Fruit fly (Drosophila melanogaster) whole organism, embryonic: ENCODE measurements around the gene Crtc.

Experiments
- Aef1 ChIP-seq: fragments of 200-800 bp; sonication (Bioruptor generic); IDR thresholded peaks from 3 replicates; pipeline ENCODE4 v1.3.6; 2022; ENCODE audit warnings: missing biosample characterization, missing genetic modification characterization
- CG1024 ChIP-seq: fragments of 200-800 bp; sonication (Bioruptor generic); IDR thresholded peaks from 2 replicates; pipeline ENCODE4 v1.3.6; 2022; ENCODE audit warnings: missing biosample characterization, missing genetic modification characterization
- CG10366 ChIP-seq: fragments of 200-800 bp; sonication (Bioruptor generic); IDR thresholded peaks from 2 replicates; pipeline ENCODE4 v1.3.6; 2022; ENCODE audit warnings: missing biosample characterization, missing genetic modification characterization
- CG11247 ChIP-seq: fragments of 200-800 bp; sonication (Bioruptor generic); IDR thresholded peaks from 2 replicates; pipeline ENCODE4 v1.3.6; 2022; ENCODE audit warnings: missing biosample characterization, missing genetic modification characterization
- CG11560 ChIP-seq: fragments of 200-800 bp; sonication (Bioruptor generic); IDR thresholded peaks from 3 replicates; pipeline ENCODE4 v1.3.6; 2022; ENCODE audit warnings: missing biosample characterization, missing genetic modification characterization
- CG14965 ChIP-seq: fragments of 200-800 bp; sonication (Bioruptor generic); optimal IDR thresholded peaks from 2 replicates; lab custom pipeline; 2016; ENCODE audit warnings: missing biosample characterization, missing genetic modification characterization, borderline replicate concordance
- CG16863 ChIP-seq: fragments of 200-800 bp; sonication (Bioruptor generic); optimal IDR thresholded peaks from 3 replicates; lab custom pipeline; 2016; ENCODE audit warnings: missing biosample characterization, missing genetic modification characterization
- CG2116 ChIP-seq: fragments of 200-800 bp; sonication (Bioruptor generic); optimal IDR thresholded peaks from 3 replicates; lab custom pipeline; 2018; ENCODE audit warnings: missing biosample characterization, mild to moderate bottlenecking, missing genetic modification characterization
- CG32532 ChIP-seq: fragments of 200-800 bp; sonication (Bioruptor generic); IDR thresholded peaks from 2 replicates; pipeline ENCODE4 v1.3.6; 2022; ENCODE audit warnings: missing biosample characterization, missing genetic modification characterization
- CG3838 ChIP-seq: fragments of 200-800 bp; sonication (Bioruptor generic); optimal IDR thresholded peaks from 3 replicates; lab custom pipeline; 2016; ENCODE audit warnings: missing biosample characterization, missing genetic modification characterization
- CG42726 ChIP-seq: fragments of 200-800 bp; sonication (Bioruptor generic); IDR thresholded peaks from 2 replicates; pipeline ENCODE4 v1.3.6; 2022; ENCODE audit warnings: missing biosample characterization, missing genetic modification characterization; ENCODE audit not compliant: partially characterized antibody
- CG4360 ChIP-seq: fragments of 200-800 bp; sonication (Bioruptor generic); IDR thresholded peaks from 2 replicates; pipeline ENCODE4 v1.3.6; 2022; ENCODE audit warnings: missing biosample characterization, missing genetic modification characterization
- CG43689 ChIP-seq: fragments of 200-800 bp; sonication (Bioruptor generic); IDR thresholded peaks from 2 replicates; pipeline ENCODE4 v1.3.6; 2022; ENCODE audit warnings: missing biosample characterization, missing genetic modification characterization
- CG4404 ChIP-seq: fragments of 200-800 bp; sonication (Bioruptor generic); IDR thresholded peaks from 2 replicates; pipeline ENCODE4 v1.3.6; 2022; ENCODE audit warnings: missing biosample characterization, missing genetic modification characterization
- CG4617 ChIP-seq: fragments of 200-800 bp; sonication (Bioruptor generic); optimal IDR thresholded peaks from 3 replicates; lab custom pipeline; 2016; ENCODE audit warnings: missing biosample characterization, missing genetic modification characterization, borderline replicate concordance
- CG5245 ChIP-seq: fragments of 200-800 bp; sonication (Bioruptor generic); optimal IDR thresholded peaks from 3 replicates; lab custom pipeline; 2016; ENCODE audit warnings: missing biosample characterization, missing genetic modification characterization
- CG6683 ChIP-seq: fragments of 200-800 bp; sonication (Bioruptor generic); optimal IDR thresholded peaks from 2 replicates; lab custom pipeline; 2017; ENCODE audit warnings: missing biosample characterization, mild to moderate bottlenecking, missing genetic modification characterization, missing genetic modification reagents
- CG7745 ChIP-seq: fragments of 200-800 bp; sonication (Bioruptor generic); optimal IDR thresholded peaks from 2 replicates; lab custom pipeline; 2018; ENCODE audit warnings: missing biosample characterization, mild to moderate bottlenecking, missing genetic modification characterization, moderate library complexity
- CG8089 ChIP-seq: fragments of 200-800 bp; sonication (Bioruptor generic); optimal IDR thresholded peaks from 3 replicates; lab custom pipeline; 2016; ENCODE audit warnings: missing biosample characterization, missing genetic modification characterization
- Fer2 ChIP-seq: fragments of 200-800 bp; sonication (Bioruptor generic); optimal IDR thresholded peaks from 2 replicates; lab custom pipeline; 2018; ENCODE audit warnings: missing biosample characterization, mild to moderate bottlenecking, missing genetic modification characterization, moderate library complexity
- Gug ChIP-seq: fragments of 200-800 bp; sonication (Bioruptor generic); IDR thresholded peaks from 4 replicates; pipeline ENCODE4 v1.3.6; 2022; ENCODE audit warnings: missing biosample characterization, missing genetic modification characterization
- H2.0 ChIP-seq: fragments of 200-800 bp; sonication (Bioruptor generic); IDR thresholded peaks from 2 replicates; pipeline ENCODE4 v1.3.6; 2022; ENCODE audit warnings: missing biosample characterization, missing genetic modification characterization
- HLHmδ ChIP-seq: fragments of 200-800 bp; sonication (Bioruptor generic); optimal IDR thresholded peaks from 2 replicates; lab custom pipeline; 2018; ENCODE audit warnings: missing biosample characterization, mild to moderate bottlenecking, missing genetic modification characterization, moderate library complexity
- Hr78 ChIP-seq, 2 experiments: fragments of 200-800 bp in 1 of 2; fragments of >200 bp in 1 of 2; sonication (Bioruptor generic) in 1 of 2; optimal IDR thresholded peaks; 2 replicates each; lab custom pipeline; 2017 to 2019; ENCODE audit warnings: missing biosample characterization in 2 of 2, missing genetic modification characterization in 2 of 2, mild to moderate bottlenecking in 1 of 2, moderate library complexity in 1 of 2
- Hsf ChIP-seq: fragments of 200-800 bp; sonication (Bioruptor generic); optimal IDR thresholded peaks from 3 replicates; lab custom pipeline; 2016; ENCODE audit warnings: missing biosample characterization, missing genetic modification characterization
- Lim3 ChIP-seq: fragments of 200-800 bp; sonication (Bioruptor generic); IDR thresholded peaks from 2 replicates; pipeline ENCODE4 v1.3.6; 2022; ENCODE audit warnings: missing biosample characterization, missing genetic modification characterization
- MTF-1 ChIP-seq: fragments of 200-800 bp; sonication (Bioruptor generic); optimal IDR thresholded peaks from 2 replicates; lab custom pipeline; 2018; ENCODE audit warnings: missing biosample characterization, mild to moderate bottlenecking, missing genetic modification characterization, borderline replicate concordance
- Nf-YC ChIP-seq: fragments of 200-800 bp; optimal IDR thresholded peaks from 3 replicates; lab custom pipeline; 2019; ENCODE audit warnings: missing biosample characterization, mild to moderate bottlenecking, missing genetic modification characterization, moderate library complexity
- Sox102F ChIP-seq: fragments of 200-800 bp; sonication (Bioruptor generic); optimal IDR thresholded peaks from 2 replicates; lab custom pipeline; 2018; ENCODE audit warnings: missing biosample characterization, mild to moderate bottlenecking, missing genetic modification characterization, moderate library complexity
- Vsx1 ChIP-seq: fragments of 200-800 bp; sonication (Bioruptor generic); optimal IDR thresholded peaks from 2 replicates; lab custom pipeline; 2017; ENCODE audit warnings: missing biosample characterization, mild to moderate bottlenecking, missing genetic modification characterization, missing genetic modification reagents
- bbx ChIP-seq: fragments of 200-800 bp; sonication (Bioruptor generic); IDR thresholded peaks from 2 replicates; pipeline ENCODE4 v1.3.6; 2022; ENCODE audit warnings: missing biosample characterization, missing genetic modification characterization; ENCODE audit not compliant: partially characterized antibody
- bigmax ChIP-seq: fragments of 200-800 bp; sonication (Bioruptor generic); optimal IDR thresholded peaks from 2 replicates; lab custom pipeline; 2018; ENCODE audit warnings: missing biosample characterization, mild to moderate bottlenecking, missing genetic modification characterization
- cg ChIP-seq: fragments of 200-800 bp; sonication (Bioruptor generic); optimal IDR thresholded peaks from 3 replicates; lab custom pipeline; 2019; ENCODE audit warnings: missing biosample characterization, mild to moderate bottlenecking, missing genetic modification characterization, moderate library complexity
- dmrt11E ChIP-seq: fragments of 200-800 bp; sonication (Bioruptor generic); optimal IDR thresholded peaks from 3 replicates; lab custom pipeline; 2018; ENCODE audit warnings: missing biosample characterization, mild to moderate bottlenecking, missing genetic modification characterization, moderate library complexity
- dpn ChIP-seq, 2 experiments: fragments of 200-800 bp; sonication (Bioruptor generic); optimal IDR thresholded peaks; 3 replicates each; lab custom pipeline; 2016; ENCODE audit warnings: missing biosample characterization in 2 of 2, missing genetic modification characterization in 2 of 2
- gro ChIP-seq: fragments of 200-800 bp; sonication (Bioruptor generic); optimal IDR thresholded peaks from 2 replicates; lab custom pipeline; 2016; ENCODE audit warnings: missing biosample characterization, missing genetic modification characterization
- h ChIP-seq: fragments of >200 bp; optimal IDR thresholded peaks from 2 replicates; lab custom pipeline; 2017
- ham ChIP-seq: fragments of 200-800 bp; sonication (Bioruptor generic); IDR thresholded peaks from 2 replicates; pipeline ENCODE4 v1.3.6; 2022; ENCODE audit warnings: missing biosample characterization, missing genetic modification characterization
- lov ChIP-seq, 2 experiments: fragments of 200-800 bp in 1 of 2; fragments of >200 bp in 1 of 2; sonication (Bioruptor generic) in 1 of 2; IDR thresholded peaks in 1 of 2; optimal IDR thresholded peaks in 1 of 2; 2 replicates in 1 of 2; 3 replicates in 1 of 2; pipeline versions ENCODE4 v1.3.6 to Lab custom; 2017 to 2022; ENCODE audit warnings: missing biosample characterization in 1 of 2, missing genetic modification characterization in 1 of 2
- pan ChIP-seq, 4 experiments: fragments of >200 bp in 3 of 4; fragments of 200-800 bp in 1 of 4; sonication (Bioruptor generic) in 1 of 4; optimal IDR thresholded peaks in 3 of 4; IDR thresholded peaks in 1 of 4; 2 replicates each; pipeline versions ENCODE4 v1.3.6 to Lab custom; 2017 to 2022; ENCODE audit warnings: missing biosample characterization in 2 of 4, missing genetic modification characterization in 2 of 4, mixed read lengths in 1 of 4
- pho ChIP-seq: fragments of 200-800 bp; sonication (Bioruptor generic); optimal IDR thresholded peaks from 2 replicates; lab custom pipeline; 2016; ENCODE audit warnings: missing biosample characterization, missing genetic modification characterization
- prd ChIP-seq, 3 experiments: fragments of >200 bp in 2 of 3; fragments of 200-800 bp in 1 of 3; sonication (Bioruptor generic) in 1 of 3; optimal IDR thresholded peaks in 2 of 3; IDR thresholded peaks in 1 of 3; 2 replicates in 2 of 3; 3 replicates in 1 of 3; pipeline versions ENCODE4 v1.3.6 to Lab custom; 2017 to 2022; ENCODE audit warnings: missing biosample characterization in 1 of 3, missing genetic modification characterization in 1 of 3
- ro ChIP-seq: fragments of 200-800 bp; sonication (Bioruptor generic); IDR thresholded peaks from 2 replicates; pipeline ENCODE4 v1.3.6; 2022; ENCODE audit warnings: missing biosample characterization, missing genetic modification characterization
- seq ChIP-seq: fragments of 200-800 bp; sonication (Bioruptor generic); IDR thresholded peaks from 2 replicates; pipeline ENCODE4 v1.3.6; 2022; ENCODE audit warnings: missing biosample characterization, missing genetic modification characterization
- shn ChIP-seq: fragments of 200-800 bp; sonication (Bioruptor generic); optimal IDR thresholded peaks from 3 replicates; lab custom pipeline; 2016; ENCODE audit warnings: missing biosample characterization, missing genetic modification characterization
- vfl ChIP-seq: fragments of 200-800 bp; sonication (Bioruptor generic); optimal IDR thresholded peaks from 2 replicates; lab custom pipeline; 2016; ENCODE audit warnings: missing biosample characterization, missing genetic modification characterization
- vnd ChIP-seq: fragments of 200-800 bp; sonication (Bioruptor generic); IDR thresholded peaks from 3 replicates; pipeline ENCODE4 v1.3.6; 2022; ENCODE audit warnings: missing biosample characterization, missing genetic modification characterization; ENCODE audit not compliant: partially characterized antibody
- z ChIP-seq: fragments of 200-800 bp; sonication (Bioruptor generic); IDR thresholded peaks from 3 replicates; pipeline ENCODE4 v1.3.6; 2022; ENCODE audit warnings: missing biosample characterization, missing genetic modification characterization
- zfh1 ChIP-seq: fragments of 200-800 bp; sonication (Bioruptor generic); IDR thresholded peaks from 3 replicates; pipeline ENCODE4 v1.3.6; 2022; ENCODE audit warnings: missing biosample characterization, missing genetic modification characterization

Gene Crtc

DNA sequence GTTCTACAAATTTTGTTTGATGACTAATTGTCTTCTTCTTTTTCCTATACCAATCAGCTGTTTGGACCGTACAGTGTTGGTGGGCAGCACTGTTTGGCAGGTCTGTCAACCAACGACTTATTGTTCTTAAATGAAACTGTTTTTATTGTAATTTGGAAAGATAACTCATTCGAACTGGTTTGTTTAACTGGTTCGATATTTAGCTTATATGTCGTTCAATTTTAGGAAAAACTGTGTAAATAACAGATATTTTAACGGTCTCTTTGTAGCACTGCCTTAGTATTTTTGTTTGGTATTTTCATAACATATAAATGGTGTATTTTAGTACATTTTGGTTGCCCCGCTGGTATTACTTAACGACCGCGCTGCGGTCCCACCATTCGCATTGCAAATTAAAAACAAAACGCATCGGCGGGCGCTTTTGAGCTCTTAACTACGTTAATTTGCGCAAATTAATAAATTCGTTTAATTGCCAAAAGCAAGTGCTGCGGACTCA lies 47.5 kb downstream of the Crtc start, which contains the start of the genes Vps60 and anchor (continued):
- TF ChIP-seq lov (optimal IDR thresholded peaks at IDR 0.05; lab: Kevin White, UChicago) (no peak), lov (GFP tag; IDR thresholded peaks at IDR 0.05; lab: Robert Waterston, UW) (no peak), Hsf (GFP tag; lab: Kevin White, UChicago) (peak; percentile 67), HLHmδ (GFP tag; lab: Kevin White, UChicago) (no peak), CG5245 (peak; percentile 26), CG6683 (peak; percentile 35), bbx (GFP tag; lab: Robert Waterston, UW) (no peak), ro (GFP tag; lab: Robert Waterston, UW) (no peak), H2.0 (GFP tag; lab: Robert Waterston, UW) (no peak), CG4360 (GFP tag; lab: Robert Waterston, UW) (no peak), prd (optimal IDR thresholded peaks at IDR 0.05; lab: Kevin White, UChicago) (no peak), prd (GFP tag; IDR thresholded peaks at IDR 0.05; lab: Robert Waterston, UW) (no peak; the same call in 2 of the 3 replicates), seq (GFP tag; lab: Robert Waterston, UW) (no peak), CG4404 (GFP tag; lab: Robert Waterston, UW) (no peak), pho (peak; percentile 65), MTF-1 (GFP tag; lab: Kevin White, UChicago) (no peak), CG32532 (GFP tag; lab: Robert Waterston, UW) (no peak), Sox102F (GFP tag; lab: Kevin White, UChicago) (peak; percentile 22), CG10366 (GFP tag; lab: Robert Waterston, UW) (no peak), h (lab: Kevin White, UChicago) (no peak), cg (no peak), CG1024 (GFP tag; lab: Robert Waterston, UW) (no peak), zfh1 (GFP tag; lab: Robert Waterston, UW) (0 out of 3 replicates have a peak, but pooled peaks have one; percentile 39), z (no peak), CG3838 (GFP tag; lab: Kevin White, UChicago) (no peak), shn (GFP tag; lab: Kevin White, UChicago) (peak; percentile 66), Gug (GFP tag; lab: Robert Waterston, UW) (no peak), Fer2 (tag; lab: Kevin White, UChicago) (no peak), Hr78 (GFP tag; optimal IDR thresholded peaks at IDR 0.05; lab: Kevin White, UChicago) (no peak), dmrt11E (tag; lab: Kevin White, UChicago) (no peak), CG42726 (GFP tag; lab: Robert Waterston, UW) (0 out of 2 replicates have a peak, but pooled peaks have one; percentile 18), CG7745 (tag; lab: Kevin White, UChicago) (no peak), Aef1 (GFP tag; lab: Robert Waterston, UW) (no peak), Vsx1 (peak; percentile 50), Lim3 (GFP tag; lab: Robert Waterston, UW) (no peak), CG11247 (GFP tag; lab: Robert Waterston, UW) (no peak), vfl (GFP tag; lab: Kevin White, UChicago) (peak; percentile 66), dpn (GFP tag; optimal IDR thresholded peaks at IDR 0.05; lab: Kevin White, UChicago) (peak; percentile 66 to 76), pan (optimal IDR thresholded peaks at IDR 0.05; lab: Kevin White, UChicago) (no peak), pan (GFP tag; optimal IDR thresholded peaks at IDR 0.05 in 1 of 2, IDR thresholded peaks at IDR 0.05 in 1 of 2) (no peak), CG14965 (GFP tag; lab: Kevin White, UChicago) (no peak), Nf-YC (tag; lab: Kevin White, UChicago) (peak; percentile 52), vnd (no peak), CG16863 (GFP tag; lab: Kevin White, UChicago) (peak; percentile 58), CG2116 (GFP tag; lab: Kevin White, UChicago) (peak; percentile 79), CG4617 (GFP tag; lab: Kevin White, UChicago) (peak; percentile 58), CG11560 (tag; lab: Robert Waterston, UW) (no peak), ham (GFP tag; lab: Robert Waterston, UW) (no peak), gro (GFP tag; lab: Kevin White, UChicago) (peak; percentile 82), CG43689 (no peak), bigmax (no peak), CG8089 (GFP tag; lab: Kevin White, UChicago) (peak; percentile 28)
